Worm (Caenorhabditis elegans): ENCODE results near the gene rrp-8.
A peak's percentile ranks its signal among the peaks of the same experiment; 100 is the strongest.

Gene rrp-8

DNA sequence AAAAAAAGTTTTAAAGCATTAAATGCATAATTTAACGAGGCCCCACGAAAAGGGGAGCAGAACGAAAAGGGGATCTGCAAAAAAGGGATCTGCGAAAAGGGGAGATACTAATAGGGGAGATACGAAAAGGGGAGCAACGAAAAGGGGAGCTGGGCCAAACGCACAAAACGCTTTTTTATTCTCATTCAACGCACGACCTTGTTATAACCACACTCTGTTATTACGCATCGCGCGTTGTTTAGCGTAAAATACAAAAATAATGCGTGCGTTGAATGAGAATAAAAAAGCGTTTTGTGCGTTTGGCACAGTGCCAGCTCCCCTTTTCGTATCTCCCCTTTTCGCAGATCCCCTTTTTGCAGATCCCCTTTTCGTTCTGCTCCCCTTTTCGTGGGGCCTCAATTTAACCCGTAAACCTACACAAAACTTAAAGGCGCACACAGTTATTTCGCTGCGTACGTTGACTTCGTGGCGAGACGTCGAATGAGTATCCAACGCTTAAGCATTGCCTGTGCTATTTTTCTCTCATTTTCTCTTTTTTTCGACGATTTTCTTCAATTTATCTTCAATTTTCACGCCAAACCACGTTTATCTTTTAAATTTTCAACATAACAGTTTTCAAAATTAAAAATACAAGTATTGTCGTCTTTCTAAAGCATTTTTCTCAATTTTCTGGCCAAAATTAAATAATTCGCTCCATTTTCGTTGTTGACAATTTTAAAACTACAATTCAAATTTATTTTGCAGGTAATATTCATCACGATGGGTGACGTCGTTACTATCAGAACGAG is 11.0 kb upstream of the rrp-8 start, which contains the start of gene rps-24:
rps-24 (plus strand) TSS at position 738 of the 788 bp plus-strand sequence.
- peak; percentile 96 for TF ChIP-seq ceh-88 (GFP tag; IDR thresholded peaks at IDR 0.05)
- TF ChIP-seq lin-14 (GFP tag; optimal IDR thresholded peaks at IDR 0.05): peak; percentile 91
- TF ChIP-seq vab-15 (tag; optimal IDR thresholded peaks at IDR 0.05): peak; percentile 83
- TF ChIP-seq dsc-1 (tag; optimal IDR thresholded peaks at IDR 0.05): peak; percentile 85
- peak; percentile 76 for TF ChIP-seq fkh-4 (tag; optimal IDR thresholded peaks at IDR 0.05; ENCODE audit: borderline replicate concordance)
- peak; percentile 76 for TF ChIP-seq egl-13 (tag; optimal IDR thresholded peaks at IDR 0.05)
- peak; percentile 87 for TF ChIP-seq nhr-77 (tag; optimal IDR thresholded peaks at IDR 0.05)
- peak; percentile 78 for TF ChIP-seq fkh-10 (GFP tag; optimal IDR thresholded peaks at IDR 0.05)
- peak; percentile 90 for TF ChIP-seq pax-3 (tag; optimal IDR thresholded peaks at IDR 0.05)
- TF ChIP-seq mab-9 (GFP tag; IDR thresholded peaks at IDR 0.05): peak; percentile 89
- peak; percentile 85 for TF ChIP-seq grh-1 (GFP tag; IDR thresholded peaks at IDR 0.05)
- peak; percentile 59 for TF ChIP-seq skn-1 (tag; optimal IDR thresholded peaks at IDR 0.05)
- TF ChIP-seq jun-1 (tag; optimal IDR thresholded peaks at IDR 0.05): peak; percentile 86
- peak; percentile 12 for TF ChIP-seq zip-4 (GFP tag; optimal IDR thresholded peaks at IDR 0.05)
- peak in 3 of 6 experiments; percentile 39 to 80 (median 73) for TF ChIP-seq elt-3 (tag; optimal IDR thresholded peaks at IDR 0.05)
- TF ChIP-seq isw-1 (GFP tag; IDR thresholded peaks at IDR 0.05): peak; percentile 99
- TF ChIP-seq C04F5.9 (tag; optimal IDR thresholded peaks at IDR 0.05): peak; percentile 81
- peak; percentile 97 for TF ChIP-seq rnt-1 (tag; optimal IDR thresholded peaks at IDR 0.05)
- peak; percentile 85 for TF ChIP-seq unc-130 (tag; optimal IDR thresholded peaks at IDR 0.05)
- TF ChIP-seq nhr-20 (tag; optimal IDR thresholded peaks at IDR 0.05): peak; percentile 91
- peak; percentile 96 for TF ChIP-seq nhr-19 (GFP tag; conservative IDR thresholded peaks at IDR 0.05)
- TF ChIP-seq unc-98 (GFP tag; IDR thresholded peaks at IDR 0.05): peak; percentile 96
- peak; percentile 73 for TF ChIP-seq nhr-237 (tag; optimal IDR thresholded peaks at IDR 0.05)
- peak; percentile 87 for TF ChIP-seq lin-13 (GFP tag; optimal IDR thresholded peaks at IDR 0.05)
- peak; percentile 43 for TF ChIP-seq ceh-90 (tag; optimal IDR thresholded peaks at IDR 0.05)
- peak; percentile 93 for TF ChIP-seq unc-86 (tag; optimal IDR thresholded peaks at IDR 0.05)
- peak; percentile 92 for TF ChIP-seq lir-3 (tag; optimal IDR thresholded peaks at IDR 0.05; ENCODE audit: poor library complexity)
- peak; percentile 88 for TF ChIP-seq sox-4 (tag; optimal IDR thresholded peaks at IDR 0.05)
- TF ChIP-seq fkh-8 (tag; optimal IDR thresholded peaks at IDR 0.05): peak; percentile 97
- TF ChIP-seq F16B12.6 (tag; optimal IDR thresholded peaks at IDR 0.05): peak; percentile 63
- TF ChIP-seq mdl-1 (tag; optimal IDR thresholded peaks at IDR 0.05): peak in 1 of 2 experiments; percentile 84
- peak; percentile 43 for TF ChIP-seq lin-39 (tag; optimal IDR thresholded peaks at IDR 0.05)
- TF ChIP-seq nhr-85 (tag): peak; percentile 95
- TF ChIP-seq ama-1 (optimal IDR thresholded peaks at IDR 0.05): peak; percentile 41
- TF ChIP-seq blmp-1 (tag; optimal IDR thresholded peaks at IDR 0.05): peak; percentile 78
- TF ChIP-seq snpc-4 (tag; optimal IDR thresholded peaks at IDR 0.05): peak; percentile 66
- TF ChIP-seq ceh-82 (tag; optimal IDR thresholded peaks at IDR 0.05): peak; percentile 83 to 94 (median 86)
- TF ChIP-seq ceh-8 (GFP tag; optimal IDR thresholded peaks at IDR 0.05): peak; percentile 90
- peak; percentile 90 for TF ChIP-seq xbp-1 (tag; optimal IDR thresholded peaks at IDR 0.05)
- peak; percentile 5 for TF ChIP-seq mef-2 (tag; optimal IDR thresholded peaks at IDR 0.05)
- peak; percentile 94 for TF ChIP-seq tbx-2 (tag; optimal IDR thresholded peaks at IDR 0.05)
- peak in 1 of 2 experiments; percentile 32 for TF ChIP-seq egl-27 (tag; optimal IDR thresholded peaks at IDR 0.05)
- peak; percentile 80 for TF ChIP-seq irx-1 (tag; optimal IDR thresholded peaks at IDR 0.05)
- TF ChIP-seq ceh-63 (GFP tag; optimal IDR thresholded peaks at IDR 0.05): peak; percentile 1
- peak in 1 of 2 experiments; percentile 91 for TF ChIP-seq ztf-11 (tag; optimal IDR thresholded peaks at IDR 0.05)
- TF ChIP-seq mep-1 (tag; optimal IDR thresholded peaks at IDR 0.05): peak; percentile 89
- peak; percentile 82 for TF ChIP-seq lin-15B (tag; optimal IDR thresholded peaks at IDR 0.05)
- peak; percentile 93 for TF ChIP-seq swsn-7 (tag; optimal IDR thresholded peaks at IDR 0.05)
- peak; percentile 96 for TF ChIP-seq nhr-90 (tag; optimal IDR thresholded peaks at IDR 0.05; ENCODE audit: poor library complexity)
- TF ChIP-seq elt-2 (tag; optimal IDR thresholded peaks at IDR 0.05): peak; percentile 39
- peak; percentile 22 for TF ChIP-seq hpl-2 (GFP tag; optimal IDR thresholded peaks at IDR 0.05)

All from whole organism, L1 larva.